Worm (Caenorhabditis elegans) whole organism, young adult: ENCODE results near the gene acly-1.

Experiments
- D2030.7 ChIP-seq: fragments of 200-800 bp; sonication (Bioruptor generic); IDR thresholded peaks from 2 replicates; pipeline ENCODE4 v1.3.6; 2022; ENCODE audit warnings: missing genetic modification reagents, missing genetic modification characterization, missing compliant biosample characterization
- F23B12.7 ChIP-seq: sonication (generic microtip); optimal IDR thresholded peaks from 2 replicates; lab custom pipeline; 2017; ENCODE audit warnings: missing genetic modification characterization, mild to moderate bottlenecking, missing compliant biosample characterization, antibody characterized with exemption, moderate library complexity; ENCODE audit not compliant: insufficient read depth
- F37B4.10 ChIP-seq: fragments of 200-800 bp; sonication (Bioruptor generic); IDR thresholded peaks from 2 replicates; pipeline ENCODE4 v1.3.6; 2022; ENCODE audit warnings: missing genetic modification characterization, missing compliant biosample characterization
- F39B2.1 ChIP-seq: fragments of 200-800 bp; sonication (Bioruptor generic); IDR thresholded peaks from 2 replicates; pipeline ENCODE4 v1.3.6; 2022; ENCODE audit warnings: missing genetic modification reagents, missing genetic modification characterization, missing compliant biosample characterization
- Y53F4B.3 ChIP-seq: fragments of 200-800 bp; sonication (Bioruptor generic); IDR thresholded peaks from 2 replicates; pipeline ENCODE4 v1.3.6; 2022; ENCODE audit warnings: missing genetic modification reagents, missing genetic modification characterization, missing compliant biosample characterization
- Y53G8AR.9 ChIP-seq: fragments of 200-800 bp; sonication (Bioruptor generic); conservative IDR thresholded peaks from 2 replicates; pipeline ENCODE4 v1.3.6; 2022; ENCODE audit warnings: missing genetic modification reagents, missing genetic modification characterization, missing compliant biosample characterization
- Y56A3A.18 ChIP-seq: fragments of 200-800 bp; sonication (Bioruptor generic); IDR thresholded peaks from 2 replicates; pipeline ENCODE4 v1.3.6; 2022; ENCODE audit warnings: missing genetic modification reagents, missing genetic modification characterization, missing compliant biosample characterization
- Y95B8A.8 ChIP-seq: fragments of 200-800 bp; sonication (Bioruptor generic); IDR thresholded peaks from 2 replicates; pipeline ENCODE4 v1.3.6; 2022; ENCODE audit warnings: missing genetic modification reagents, missing genetic modification characterization, missing compliant biosample characterization
- ZK185.1 ChIP-seq: sonication (generic microtip); optimal IDR thresholded peaks from 2 replicates; lab custom pipeline; 2016; ENCODE audit warnings: mild to moderate bottlenecking, missing genetic modification characterization, missing compliant biosample characterization; ENCODE audit not compliant: poor library complexity, severe bottlenecking
- attf-6 ChIP-seq: fragments of 200-800 bp; sonication (Bioruptor generic); IDR thresholded peaks from 2 replicates; pipeline ENCODE4 v1.3.6; 2022; ENCODE audit warnings: missing genetic modification reagents, missing genetic modification characterization, missing compliant biosample characterization
- bed-1 ChIP-seq: fragments of 200-800 bp; sonication (Bioruptor generic); IDR thresholded peaks from 2 replicates; pipeline ENCODE4 v1.3.6; 2022; ENCODE audit warnings: missing genetic modification reagents, missing genetic modification characterization, missing compliant biosample characterization
- cebp-1 ChIP-seq, 2 experiments: fragments of 200-800 bp in 1 of 2; sonication (Bioruptor generic) in 1 of 2; sonication (generic microtip) in 1 of 2; IDR thresholded peaks in 1 of 2; optimal IDR thresholded peaks in 1 of 2; 2 replicates each; pipeline versions ENCODE4 v1.3.6 to Lab custom; 2017 to 2022; ENCODE audit warnings: missing compliant biosample characterization in 2 of 2, missing genetic modification characterization in 2 of 2, mild to moderate bottlenecking in 1 of 2, missing genetic modification reagents in 1 of 2, moderate library complexity in 1 of 2
- dox-1 ChIP-seq: fragments of 200-800 bp; sonication (Bioruptor generic); IDR thresholded peaks from 2 replicates; pipeline ENCODE4 v1.3.6; 2022; ENCODE audit warnings: missing genetic modification reagents, missing genetic modification characterization, missing compliant biosample characterization
- hlh-26 ChIP-seq: fragments of 200-800 bp; sonication (Bioruptor generic); conservative IDR thresholded peaks from 2 replicates; pipeline ENCODE4 v1.3.6; 2022; ENCODE audit warnings: missing genetic modification reagents, missing genetic modification characterization, missing compliant biosample characterization
- hmg-20 ChIP-seq: fragments of 200-800 bp; sonication (Bioruptor generic); IDR thresholded peaks from 2 replicates; pipeline ENCODE4 v1.3.6; 2022; ENCODE audit warnings: missing genetic modification reagents, missing genetic modification characterization, missing compliant biosample characterization
- hsf-1 ChIP-seq: fragments of 200-800 bp; sonication (Bioruptor generic); IDR thresholded peaks from 2 replicates; pipeline ENCODE4 v1.3.6; 2022; ENCODE audit warnings: missing genetic modification reagents, missing genetic modification characterization, missing compliant biosample characterization
- lin-26 ChIP-seq: fragments of 200-800 bp; sonication (Bioruptor generic); IDR thresholded peaks from 2 replicates; pipeline ENCODE4 v1.3.6; 2022; ENCODE audit warnings: missing genetic modification reagents, missing genetic modification characterization, missing compliant biosample characterization
- lin-35 ChIP-seq, 3 experiments: fragments of 150-350 bp in 2 of 3; sonication (generic microtip) in 1 of 3; optimal IDR thresholded peaks; 2 replicates each; lab custom pipeline; 2014 to 2018; ENCODE audit warnings: missing biosample characterization in 3 of 3, missing genetic modification characterization in 3 of 3, missing genetic modification reagents in 3 of 3
- lin-40 ChIP-seq: sonication (generic microtip); optimal IDR thresholded peaks from 2 replicates; lab custom pipeline; 2016; ENCODE audit warnings: missing genetic modification characterization, mild to moderate bottlenecking, missing compliant biosample characterization, missing genotype, missing genetic modification reagents
- lin-54 ChIP-seq: fragments of 200-800 bp; sonication (Bioruptor generic); optimal IDR thresholded peaks from 2 replicates; lab custom pipeline; 2018; ENCODE audit warnings: mild to moderate bottlenecking, missing genetic modification characterization, missing compliant biosample characterization
- lsy-27 ChIP-seq: sonication (generic microtip); optimal IDR thresholded peaks from 2 replicates; lab custom pipeline; 2017; ENCODE audit warnings: missing genetic modification characterization, mild to moderate bottlenecking, missing compliant biosample characterization, antibody characterized with exemption, missing genotype, borderline replicate concordance; ENCODE audit not compliant: insufficient read depth
- madf-3 ChIP-seq: fragments of 200-800 bp; sonication (Bioruptor generic); IDR thresholded peaks from 2 replicates; pipeline ENCODE4 v1.3.6; 2022; ENCODE audit warnings: missing genetic modification reagents, missing genetic modification characterization, missing compliant biosample characterization
- mcd-1 ChIP-seq: fragments of 200-800 bp; sonication (Bioruptor generic); IDR thresholded peaks from 2 replicates; pipeline ENCODE4 v1.3.6; 2022; ENCODE audit warnings: missing genetic modification reagents, missing genetic modification characterization, missing compliant biosample characterization
- mel-28 ChIP-seq: sonication (generic microtip); optimal IDR thresholded peaks from 2 replicates; lab custom pipeline; 2016; ENCODE audit warnings: borderline replicate concordance, mild to moderate bottlenecking, missing genetic modification characterization, missing compliant biosample characterization
- mxl-1 ChIP-seq: sonication (generic microtip); optimal IDR thresholded peaks from 2 replicates; lab custom pipeline; 2016; ENCODE audit warnings: missing genetic modification characterization, missing compliant biosample characterization
- nfya-2 ChIP-seq: fragments of 200-800 bp; sonication (Bioruptor generic); IDR thresholded peaks from 2 replicates; pipeline ENCODE4 v1.3.6; 2022; ENCODE audit warnings: missing genetic modification reagents, missing genetic modification characterization, missing compliant biosample characterization
- nfyb-1 ChIP-seq: fragments of 200-800 bp; sonication (Bioruptor generic); IDR thresholded peaks from 2 replicates; pipeline ENCODE4 v1.3.6; 2022; ENCODE audit warnings: missing genetic modification reagents, missing genetic modification characterization, missing compliant biosample characterization
- nhr-120 ChIP-seq: fragments of 200-800 bp; sonication (Bioruptor generic); IDR thresholded peaks from 2 replicates; pipeline ENCODE4 v1.3.6; 2022; ENCODE audit warnings: missing genetic modification characterization, missing compliant biosample characterization
- nhr-27 ChIP-seq: fragments of 200-800 bp; sonication (Bioruptor generic); optimal IDR thresholded peaks from 2 replicates; lab custom pipeline; 2018; ENCODE audit warnings: mild to moderate bottlenecking, missing genetic modification characterization, moderate library complexity, missing compliant biosample characterization
- pha-4 ChIP-seq: fragments of 150-350 bp; sonication (generic microtip); optimal IDR thresholded peaks from 2 replicates; lab custom pipeline; 2014; ENCODE audit warnings: missing biosample characterization, missing genetic modification reagents, missing genetic modification characterization
- rcor-1 ChIP-seq: fragments of 200-800 bp; sonication (Bioruptor generic); IDR thresholded peaks from 2 replicates; pipeline ENCODE4 v1.3.6; 2022; ENCODE audit warnings: missing genetic modification reagents, missing genetic modification characterization, missing compliant biosample characterization
- rec-8 ChIP-seq, 2 experiments: sonication (generic microtip); optimal IDR thresholded peaks; 2 replicates each; lab custom pipeline; 2016; ENCODE audit warnings: mild to moderate bottlenecking in 2 of 2, missing genetic modification characterization in 2 of 2, missing genetic modification reagents in 2 of 2, missing genotype in 2 of 2, missing biosample characterization in 1 of 2, missing compliant biosample characterization in 1 of 2, moderate library complexity in 1 of 2
- sdz-38 ChIP-seq: sonication (generic microtip); optimal IDR thresholded peaks from 2 replicates; lab custom pipeline; 2016; ENCODE audit warnings: missing genotype, missing genetic modification characterization, missing compliant biosample characterization
- snpc-1.1 ChIP-seq: sonication (generic microtip); optimal IDR thresholded peaks from 2 replicates; lab custom pipeline; 2017; ENCODE audit warnings: missing genetic modification characterization, mild to moderate bottlenecking, missing compliant biosample characterization, antibody characterized with exemption, moderate library complexity, missing genotype, missing genetic modification reagents; ENCODE audit not compliant: insufficient read depth
- sptf-2 ChIP-seq: fragments of 200-800 bp; sonication (Bioruptor generic); optimal IDR thresholded peaks from 2 replicates; lab custom pipeline; 2018; ENCODE audit warnings: mild to moderate bottlenecking, missing genetic modification characterization, missing compliant biosample characterization
- xnd-1 ChIP-seq: sonication (generic microtip); optimal IDR thresholded peaks from 2 replicates; lab custom pipeline; 2016; ENCODE audit warnings: missing genotype, missing genetic modification reagents, missing genetic modification characterization, missing compliant biosample characterization
- ztf-26 ChIP-seq: sonication (generic microtip); optimal IDR thresholded peaks from 2 replicates; lab custom pipeline; 2017; ENCODE audit warnings: missing genetic modification characterization, missing compliant biosample characterization
- ztf-28 ChIP-seq: fragments of 200-800 bp; sonication (Bioruptor generic); IDR thresholded peaks from 2 replicates; pipeline ENCODE4 v1.3.6; 2022; ENCODE audit warnings: missing genetic modification reagents, missing genetic modification characterization, missing compliant biosample characterization

acly-1 gene

ce11 chrX:1492174-1492573 lies 12.8 kb downstream of the acly-1 start (continued):
- TF ChIP-seq hsf-1 (GFP tag; lab: Robert Waterston, UW) (no peak), Y56A3A.18 (GFP tag; lab: Robert Waterston, UW) (0 out of 2 replicates have a peak, but pooled peaks have one; percentile 32), mel-28 (tag; lab: Kevin White, UChicago) (no peak), xnd-1 (no peak), sdz-38 (tag; lab: Kevin White, UChicago) (no peak), nhr-120 (GFP tag; lab: Robert Waterston, UW) (no peak), Y53G8AR.9 (GFP tag; lab: Robert Waterston, UW) (no peak), lsy-27 (tag; lab: Kevin White, UChicago) (no peak), F39B2.1 (GFP tag; lab: Robert Waterston, UW) (no peak), bed-1 (no peak), ztf-26 (tag; lab: Kevin White, UChicago) (peak; percentile 48), F37B4.10 (GFP tag; lab: Robert Waterston, UW) (no peak), cebp-1 (GFP tag; IDR thresholded peaks at IDR 0.05; lab: Robert Waterston, UW) (no peak), cebp-1 (tag; optimal IDR thresholded peaks at IDR 0.05; lab: Kevin White, UChicago) (peak; percentile 31), nfyb-1 (GFP tag; lab: Robert Waterston, UW) (no peak), mxl-1 (tag; lab: Kevin White, UChicago) (no peak), nfya-2 (GFP tag; lab: Robert Waterston, UW) (no peak), nhr-27 (tag; lab: Kevin White, UChicago) (no peak), sptf-2 (GFP tag; lab: Kevin White, UChicago) (no peak), dox-1 (GFP tag; lab: Robert Waterston, UW) (peak; percentile 36; the same call in 1 of the 2 replicates), Y53F4B.3 (no peak), hlh-26 (GFP tag; lab: Robert Waterston, UW) (no peak), ztf-28 (GFP tag; lab: Robert Waterston, UW) (no peak), lin-26 (GFP tag; lab: Robert Waterston, UW) (no peak), lin-40 (tag; lab: Kevin White, UChicago) (peak; percentile 56), lin-54 (GFP tag; lab: Kevin White, UChicago) (no peak), madf-3 (GFP tag; lab: Robert Waterston, UW) (no peak), mcd-1 (GFP tag; lab: Robert Waterston, UW) (no peak), hmg-20 (GFP tag; lab: Robert Waterston, UW) (no peak), Y95B8A.8 (GFP tag; lab: Robert Waterston, UW) (no peak), rcor-1 (GFP tag; lab: Robert Waterston, UW) (no peak), lin-35 (GFP tag; optimal IDR thresholded peaks at IDR 0.05; lab: Kevin White, UChicago) (peak in 1 of 3 experiments; percentile 21), rec-8 (tag; optimal IDR thresholded peaks at IDR 0.05; lab: Kevin White, UChicago) (no peak), F23B12.7 (tag; lab: Kevin White, UChicago) (no peak), snpc-1.1 (tag; lab: Kevin White, UChicago) (no peak), pha-4 (tag; lab: Kevin White, UChicago) (no peak), D2030.7 (GFP tag; lab: Robert Waterston, UW) (no peak), ZK185.1 (tag; lab: Kevin White, UChicago) (no peak), attf-6 (GFP tag; lab: Robert Waterston, UW) (no peak)
